Worm (Caenorhabditis elegans): ENCODE data around the gene clec-10.
A peak's percentile ranks its signal among the peaks of the same experiment; 100 is the strongest.

DNA sequence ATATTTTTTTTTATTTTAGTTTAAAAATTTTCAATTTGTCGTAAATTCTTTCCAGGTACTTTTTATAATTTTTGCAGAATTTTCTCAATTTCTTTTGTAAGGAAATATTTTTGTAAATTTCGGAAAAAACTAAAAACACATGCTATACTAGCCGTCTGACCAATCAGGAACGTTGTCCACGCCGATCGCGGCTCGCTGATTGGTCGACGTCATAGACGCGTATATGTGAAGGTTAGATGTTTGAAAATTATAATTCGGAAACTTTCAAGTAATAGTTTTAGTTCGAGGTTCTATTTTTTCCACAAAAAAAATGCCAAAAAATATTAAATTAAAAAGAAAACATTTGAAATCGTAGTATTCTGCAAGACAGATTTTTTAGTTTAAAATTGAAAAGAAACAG is 30.2 kb upstream of the clec-10 start:
- TF ChIP-seq pqm-1 (tag; optimal IDR thresholded peaks at IDR 0.05): no peak
- TF ChIP-seq ztf-4 (tag; optimal IDR thresholded peaks at IDR 0.05): no peak
- TF ChIP-seq lsy-12 (tag; optimal IDR thresholded peaks at IDR 0.05): no peak
- TF ChIP-seq nfya-1 (tag; optimal IDR thresholded peaks at IDR 0.05; ENCODE audit: insufficient read depth): peak; percentile 44
- no peak for TF ChIP-seq nhr-25 (tag; optimal IDR thresholded peaks at IDR 0.05)
- TF ChIP-seq fkh-2 (tag; optimal IDR thresholded peaks at IDR 0.05): no peak
- no peak for TF ChIP-seq nhr-11 (tag; optimal IDR thresholded peaks at IDR 0.05)
- TF ChIP-seq ama-1 (optimal IDR thresholded peaks at IDR 0.05): no peak

All from whole organism, L3 larva.